Fruit fly (Drosophila melanogaster) whole organism, pupa: ENCODE data around the gene Polr1H.

ENCODE experiments used
- CG12605 ChIP-seq: fragments of 200-800 bp; sonication (Bioruptor generic); IDR thresholded peaks from 2 replicates; pipeline ENCODE4 v1.3.6; 2022; ENCODE audit warnings: missing biosample characterization, missing genetic modification characterization
- CG34367 ChIP-seq: fragments of 200-800 bp; sonication (Bioruptor generic); optimal IDR thresholded peaks from 2 replicates; lab custom pipeline; 2018; ENCODE audit warnings: missing biosample characterization, mild to moderate bottlenecking, missing genetic modification characterization

dm6 chr3R:21807264-21807663 is 29.6 kb upstream of the Polr1H start:
- TF ChIP-seq CG34367 (tag; lab: Kevin White, UChicago) = no peak
- TF ChIP-seq CG12605 (GFP tag; lab: Robert Waterston, UW) = no peak
